Fruit fly (Drosophila melanogaster) whole organism, adult: ENCODE results near the gene CG31751.

Experiments used
- Clk ChIP-seq: fragments of 200-800 bp; sonication (Bioruptor generic); optimal IDR thresholded peaks from 2 replicates; lab custom pipeline; 2017; ENCODE audit warnings: missing biosample characterization, missing genetic modification characterization
- toe ChIP-seq: fragments of 200-800 bp; sonication (Bioruptor generic); optimal IDR thresholded peaks from 2 replicates; lab custom pipeline; 2016; ENCODE audit warnings: missing biosample characterization, missing genetic modification characterization

DNA sequence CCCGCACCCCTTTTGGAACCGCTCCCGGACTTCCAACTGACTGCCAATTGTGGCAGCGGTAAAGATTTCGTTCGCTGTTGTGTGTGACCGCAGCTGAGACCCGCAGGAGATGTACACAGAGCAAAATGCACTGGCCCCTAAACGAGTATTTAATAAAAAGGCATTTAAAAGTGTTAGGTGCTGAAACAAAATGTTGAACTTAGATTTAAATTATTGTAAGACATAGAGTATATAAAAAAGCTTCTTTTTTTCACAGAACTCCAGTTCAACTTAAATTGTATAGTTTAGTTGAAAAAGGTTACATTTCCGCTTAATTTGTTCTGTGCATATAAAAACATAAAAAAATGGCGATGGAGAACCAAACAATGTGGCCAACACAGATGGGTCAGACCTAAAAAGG is 48.9 kb upstream of the CG31751 start:
- no peak for TF ChIP-seq toe (GFP tag; lab: Kevin White, UChicago)
- TF ChIP-seq Clk (GFP tag; lab: Kevin White, UChicago) = no peak
